Worm (Caenorhabditis elegans) whole organism, young adult: ENCODE data around the gene C05B5.8.

Experiments used
- ccch-3 ChIP-seq: fragments of 200-800 bp; sonication (Bioruptor generic); optimal IDR thresholded peaks from 2 replicates; lab custom pipeline; 2018; ENCODE audit warnings: mild to moderate bottlenecking, missing genetic modification characterization, missing compliant biosample characterization
- let-526 ChIP-seq: fragments of 200-800 bp; sonication (Bioruptor generic); IDR thresholded peaks from 2 replicates; pipeline ENCODE4 v1.3.6; 2022; ENCODE audit warnings: missing genetic modification reagents, missing genetic modification characterization, missing compliant biosample characterization
- lsl-1 ChIP-seq: fragments of 200-800 bp; sonication (Bioruptor generic); optimal IDR thresholded peaks from 2 replicates; lab custom pipeline; 2018; ENCODE audit warnings: mild to moderate bottlenecking, missing genetic modification characterization, moderate library complexity, missing compliant biosample characterization
- nfya-1 ChIP-seq: sonication (generic microtip); optimal IDR thresholded peaks from 2 replicates; lab custom pipeline; 2017; ENCODE audit warnings: antibody characterized with exemption, missing compliant biosample characterization, missing genetic modification characterization, borderline replicate concordance; ENCODE audit not compliant: insufficient read depth
- unc-62 ChIP-seq: fragments of 150-350 bp; optimal IDR thresholded peaks from 2 replicates; lab custom pipeline; 2014; ENCODE audit warnings: missing biosample characterization, missing genetic modification reagents, missing genetic modification characterization

DNA sequence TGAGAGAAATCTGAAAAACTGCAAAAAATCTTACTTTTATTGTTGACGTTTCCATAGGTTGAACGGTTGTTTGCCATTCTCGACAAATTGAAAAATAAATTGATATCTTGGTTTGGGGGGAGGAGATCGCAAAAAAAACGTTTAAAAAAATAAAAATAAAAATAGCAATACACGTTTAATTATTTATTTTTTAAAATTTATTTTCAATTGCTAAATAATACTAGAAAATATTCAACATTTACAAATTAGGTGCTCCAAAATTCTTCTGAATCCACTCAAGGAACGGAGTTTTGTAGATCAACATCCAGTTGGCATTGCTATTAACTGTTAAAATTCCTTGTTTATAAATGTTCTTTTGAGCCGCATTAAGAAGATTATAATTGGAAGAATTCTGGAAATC, 33.4 kb upstream of the C05B5.8 start, which contains the start of gene T16G12.7:
- TF ChIP-seq nfya-1 (tag; lab: Kevin White, UChicago) (no peak), unc-62 (GFP tag; lab: Kevin White, UChicago) (no peak), lsl-1 (no peak), ccch-3 (GFP tag; lab: Kevin White, UChicago) (no peak), let-526 (no peak)
